Fruit fly (Drosophila melanogaster): ENCODE data around the gene REPTOR.

Gene REPTOR

dm6 chr3R:24524426-24524974, 58.2 kb downstream of the REPTOR start, which contains the start of gene Jhbp12:
Jhbp12 (plus strand) TSS chr3R:24524794.
- TF ChIP-seq Sin3A (optimal IDR thresholded peaks at IDR 0.05) = no peak
- no peak for TF ChIP-seq insv (optimal IDR thresholded peaks at IDR 0.05)
- TF ChIP-seq h (optimal IDR thresholded peaks at IDR 0.05) = no peak
- no peak for TF ChIP-seq Myc (optimal IDR thresholded peaks at IDR 0.05)
- TF ChIP-seq psq (optimal IDR thresholded peaks at IDR 0.05) = no peak
- no peak for TF ChIP-seq ttk (optimal IDR thresholded peaks at IDR 0.05)

DNA sequence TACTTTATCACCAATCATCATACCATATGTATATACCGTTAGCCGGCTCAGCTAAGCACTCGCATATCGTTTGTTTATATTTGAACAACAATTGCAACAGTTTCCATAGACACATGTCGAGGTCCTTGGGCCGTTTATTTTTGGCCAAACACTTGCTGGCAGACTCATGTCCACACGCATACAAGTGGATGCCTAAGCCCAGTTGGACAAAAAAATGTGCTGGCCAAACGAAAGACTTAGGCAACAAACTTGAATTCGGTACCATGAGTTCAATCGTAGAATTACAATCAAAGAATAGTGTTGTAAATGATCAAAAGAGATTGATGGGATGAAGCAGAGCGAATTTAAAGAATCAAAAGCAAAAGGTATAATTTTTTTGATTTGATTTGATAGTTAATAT, 59.1 kb downstream of the REPTOR start, which contains the start of gene CG13622:
Gene CG13622 (minus strand): TSS at position 101 of the 400 bp plus-strand sequence.
- TF ChIP-seq Sin3A (optimal IDR thresholded peaks at IDR 0.05) (no peak), h (optimal IDR thresholded peaks at IDR 0.05) (no peak), ttk (optimal IDR thresholded peaks at IDR 0.05) (no peak), Myc (optimal IDR thresholded peaks at IDR 0.05) (no peak), insv (optimal IDR thresholded peaks at IDR 0.05) (no peak), psq (optimal IDR thresholded peaks at IDR 0.05) (no peak)

dm6 chr3R:24521313-24521712, 61.4 kb downstream of the REPTOR start:
- no peak for TF ChIP-seq ttk (optimal IDR thresholded peaks at IDR 0.05)
- TF ChIP-seq insv (optimal IDR thresholded peaks at IDR 0.05) = no peak
- no peak for TF ChIP-seq h (optimal IDR thresholded peaks at IDR 0.05)
- no peak for TF ChIP-seq Sin3A (optimal IDR thresholded peaks at IDR 0.05)
- TF ChIP-seq Myc (optimal IDR thresholded peaks at IDR 0.05) = no peak

DNA sequence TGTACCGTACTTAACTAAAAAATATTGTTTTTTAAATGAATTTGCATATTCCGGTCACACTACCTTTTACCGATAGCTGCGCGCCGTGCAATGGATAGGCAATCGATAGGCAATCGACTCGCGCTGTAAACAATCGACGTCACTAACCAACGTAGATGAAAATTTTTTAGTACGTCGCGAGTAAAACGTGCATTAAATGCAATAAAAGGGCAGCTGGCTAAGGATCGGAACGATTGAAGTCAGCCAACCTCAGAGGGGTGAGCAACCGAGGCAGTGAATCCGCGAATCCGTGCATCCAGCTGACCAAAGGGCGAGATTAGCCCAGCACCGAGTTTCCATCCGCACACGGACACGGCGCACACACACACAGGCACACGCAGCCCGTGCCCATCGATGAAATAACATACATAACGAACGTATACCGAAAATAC, 64.5 kb downstream of the REPTOR start, which contains the start of gene Pp1alpha-96A:
Gene Pp1alpha-96A (plus strand): TSS at position 121 of the 431 bp plus-strand sequence.
- TF ChIP-seq Myc (optimal IDR thresholded peaks at IDR 0.05) = no peak
- no peak for TF ChIP-seq h (optimal IDR thresholded peaks at IDR 0.05)
- TF ChIP-seq Sin3A (optimal IDR thresholded peaks at IDR 0.05) = no peak
- TF ChIP-seq psq (optimal IDR thresholded peaks at IDR 0.05) = no peak
- no peak for TF ChIP-seq ttk (optimal IDR thresholded peaks at IDR 0.05)
- TF ChIP-seq insv (optimal IDR thresholded peaks at IDR 0.05) = no peak

DNA sequence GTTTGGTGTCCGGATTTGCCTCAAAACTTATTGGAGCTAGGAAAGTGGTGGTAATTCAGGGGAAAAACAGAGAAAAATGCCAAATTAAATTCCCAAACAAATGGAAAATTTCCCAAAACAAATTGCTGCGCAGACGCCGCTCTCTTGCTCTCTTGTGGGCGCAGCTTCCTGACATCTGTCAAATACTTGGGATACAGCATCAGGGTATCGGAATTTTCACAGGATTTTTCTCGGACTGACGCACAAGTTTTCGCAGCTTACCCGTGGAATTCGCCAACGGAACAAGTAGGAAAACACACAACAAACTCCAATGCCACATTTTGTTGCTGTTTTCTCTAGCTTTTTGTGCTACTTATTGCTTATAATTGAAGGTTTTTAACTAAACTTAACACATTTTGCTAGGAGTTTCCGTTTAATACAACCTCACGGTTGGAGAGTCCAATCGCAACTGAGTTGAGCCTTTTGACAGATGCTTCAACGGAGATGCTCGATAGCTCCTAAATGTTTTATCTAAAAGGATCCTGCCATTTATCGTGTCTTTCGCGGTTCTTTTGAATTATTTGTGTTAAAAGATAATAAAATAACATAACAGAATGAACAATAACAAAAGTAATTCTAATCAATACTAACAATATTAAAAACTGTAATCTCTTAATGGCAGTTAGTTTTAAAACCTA, 67.9 kb downstream of the REPTOR start, which contains the start of the genes nAChRbeta2 and DZIP1:
Gene nAChRbeta2 (minus strand): TSS at position 455 of the 677 bp plus-strand sequence.
Gene DZIP1 (plus strand): TSS at position 627 of the 677 bp plus-strand sequence.
- TF ChIP-seq h (optimal IDR thresholded peaks at IDR 0.05) (no peak), Myc (optimal IDR thresholded peaks at IDR 0.05) (no peak)

Measured in Kc167 (cell line).